Fruit fly (Drosophila melanogaster) whole organism, embryonic: ENCODE results near the gene CG10738.
A peak's percentile ranks its signal among the peaks of the same experiment; 100 is the strongest.

Source experiments
- BEAF-32 ChIP-seq: fragments of 200-800 bp; sonication (Bioruptor generic); optimal IDR thresholded peaks from 3 replicates; lab custom pipeline; 2017; ENCODE audit warnings: missing biosample characterization, missing genetic modification characterization, mild to moderate bottlenecking, moderate library complexity, missing genetic modification reagents
- CG11093 ChIP-seq: fragments of 200-800 bp; sonication (Bioruptor generic); IDR thresholded peaks from 3 replicates; pipeline ENCODE4 v1.3.6; 2022; ENCODE audit warnings: missing biosample characterization, missing genetic modification characterization
- CG12744 ChIP-seq: fragments of 200-800 bp; sonication (Bioruptor generic); optimal IDR thresholded peaks from 2 replicates; lab custom pipeline; 2016; ENCODE audit warnings: missing biosample characterization, missing genetic modification characterization
- CG14050 ChIP-seq: fragments of 200-800 bp; sonication (Bioruptor generic); IDR thresholded peaks from 3 replicates; pipeline ENCODE4 v1.3.6; 2022; ENCODE audit warnings: missing biosample characterization, missing genetic modification characterization
- CG14667 ChIP-seq: fragments of 200-800 bp; sonication (Bioruptor generic); IDR thresholded peaks from 2 replicates; pipeline ENCODE4 v1.3.6; 2022; ENCODE audit warnings: missing biosample characterization, missing genetic modification characterization
- CG14965 ChIP-seq: fragments of 200-800 bp; sonication (Bioruptor generic); optimal IDR thresholded peaks from 2 replicates; lab custom pipeline; 2016; ENCODE audit warnings: missing biosample characterization, missing genetic modification characterization, borderline replicate concordance
- CG18262 ChIP-seq: fragments of 200-800 bp; optimal IDR thresholded peaks from 3 replicates; lab custom pipeline; 2019; ENCODE audit warnings: missing biosample characterization, mild to moderate bottlenecking, missing genetic modification characterization, moderate library complexity
- CG32772 ChIP-seq: fragments of 200-800 bp; sonication (Bioruptor generic); IDR thresholded peaks from 2 replicates; pipeline ENCODE4 v1.3.6; 2022; ENCODE audit warnings: missing biosample characterization, missing genetic modification characterization
- CG34376 ChIP-seq: fragments of 200-800 bp; sonication (Bioruptor generic); optimal IDR thresholded peaks from 2 replicates; lab custom pipeline; 2018; ENCODE audit warnings: missing biosample characterization, mild to moderate bottlenecking, missing genetic modification characterization
- CG4617 ChIP-seq: fragments of 200-800 bp; sonication (Bioruptor generic); optimal IDR thresholded peaks from 3 replicates; lab custom pipeline; 2016; ENCODE audit warnings: missing biosample characterization, missing genetic modification characterization, borderline replicate concordance
- CG4820 ChIP-seq: fragments of 200-800 bp; sonication (Bioruptor generic); optimal IDR thresholded peaks from 3 replicates; lab custom pipeline; 2016; ENCODE audit warnings: missing biosample characterization, missing genetic modification characterization
- CG8290 ChIP-seq, 3 experiments: fragments of 200-800 bp; sonication (Bioruptor generic); optimal IDR thresholded peaks; 2 replicates each; lab custom pipeline; 2016 to 2019; ENCODE audit warnings: missing biosample characterization in 3 of 3, missing genetic modification characterization in 3 of 3, mild to moderate bottlenecking in 2 of 3, moderate library complexity in 1 of 3
- CG9437 ChIP-seq: fragments of 200-800 bp; sonication (Bioruptor generic); optimal IDR thresholded peaks from 2 replicates; lab custom pipeline; 2018; ENCODE audit warnings: missing biosample characterization, mild to moderate bottlenecking, missing genetic modification characterization
- CG9817 ChIP-seq: fragments of 200-800 bp; sonication (Bioruptor generic); optimal IDR thresholded peaks from 2 replicates; lab custom pipeline; 2018; ENCODE audit warnings: missing biosample characterization, mild to moderate bottlenecking, missing genetic modification characterization, moderate library complexity
- CkIIα-i1 ChIP-seq: fragments of 200-800 bp; sonication (Bioruptor generic); IDR thresholded peaks from 2 replicates; pipeline ENCODE4 v1.3.6; 2022; ENCODE audit warnings: missing biosample characterization, missing genetic modification characterization
- D ChIP-seq, 2 experiments: fragments of 200-800 bp in 1 of 2; fragments of >200 bp in 1 of 2; sonication (Bioruptor generic) in 1 of 2; optimal IDR thresholded peaks; 2 replicates in 1 of 2; 3 replicates in 1 of 2; lab custom pipeline; 2017; ENCODE audit warnings: mild to moderate bottlenecking in 1 of 2, missing biosample characterization in 1 of 2, missing genetic modification characterization in 1 of 2, missing genetic modification reagents in 1 of 2
- Deaf1 ChIP-seq: fragments of 200-800 bp; optimal IDR thresholded peaks from 3 replicates; lab custom pipeline; 2019; ENCODE audit warnings: missing biosample characterization, mild to moderate bottlenecking, missing genetic modification characterization, moderate library complexity
- Dfd ChIP-seq, 2 experiments: fragments of >200 bp; optimal IDR thresholded peaks; 2 replicates each; lab custom pipeline; 2017; ENCODE audit warnings: missing biosample characterization in 2 of 2, missing genetic modification characterization in 2 of 2
- Elba2 ChIP-seq: fragments of 200-800 bp; sonication (Bioruptor generic); optimal IDR thresholded peaks from 3 replicates; lab custom pipeline; 2016; ENCODE audit warnings: missing biosample characterization, missing genetic modification characterization
- Hr51 ChIP-seq, 2 experiments: fragments of 200-800 bp; sonication (Bioruptor generic); optimal IDR thresholded peaks; 2 replicates in 1 of 2; 3 replicates in 1 of 2; lab custom pipeline; 2016 to 2018; ENCODE audit warnings: missing biosample characterization in 2 of 2, missing genetic modification characterization in 2 of 2, mild to moderate bottlenecking in 1 of 2, moderate library complexity in 1 of 2
- Sin3A ChIP-seq: fragments of >200 bp; optimal IDR thresholded peaks from 2 replicates; lab custom pipeline; 2018
- Xrp1 ChIP-seq: fragments of 200-800 bp; sonication (Bioruptor generic); IDR thresholded peaks from 2 replicates; pipeline ENCODE4 v1.3.6; 2022; ENCODE audit warnings: missing biosample characterization, missing genetic modification characterization
- az2 ChIP-seq: fragments of 200-800 bp; sonication (Bioruptor generic); optimal IDR thresholded peaks from 3 replicates; lab custom pipeline; 2016; ENCODE audit warnings: missing biosample characterization, missing genetic modification characterization
- bbx ChIP-seq: fragments of 200-800 bp; sonication (Bioruptor generic); IDR thresholded peaks from 2 replicates; pipeline ENCODE4 v1.3.6; 2022; ENCODE audit warnings: missing biosample characterization, missing genetic modification characterization; ENCODE audit not compliant: partially characterized antibody
- cg ChIP-seq: fragments of 200-800 bp; sonication (Bioruptor generic); optimal IDR thresholded peaks from 3 replicates; lab custom pipeline; 2019; ENCODE audit warnings: missing biosample characterization, mild to moderate bottlenecking, missing genetic modification characterization, moderate library complexity
- dimm ChIP-seq: fragments of 200-800 bp; sonication (Bioruptor generic); IDR thresholded peaks from 2 replicates; pipeline ENCODE4 v1.3.6; 2022; ENCODE audit warnings: missing biosample characterization, missing genetic modification characterization
- dpn ChIP-seq, 2 experiments: fragments of 200-800 bp; sonication (Bioruptor generic); optimal IDR thresholded peaks; 3 replicates each; lab custom pipeline; 2016; ENCODE audit warnings: missing biosample characterization in 2 of 2, missing genetic modification characterization in 2 of 2
- emc ChIP-seq: fragments of 200-800 bp; sonication (Bioruptor generic); optimal IDR thresholded peaks from 2 replicates; lab custom pipeline; 2016; ENCODE audit warnings: missing biosample characterization, missing genetic modification characterization
- ewg ChIP-seq: fragments of 200-800 bp; sonication (Bioruptor generic); optimal IDR thresholded peaks from 3 replicates; lab custom pipeline; 2017; ENCODE audit warnings: mild to moderate bottlenecking, missing biosample characterization, missing genetic modification reagents, missing genetic modification characterization
- gcm ChIP-seq: fragments of 200-800 bp; sonication (Bioruptor generic); optimal IDR thresholded peaks from 2 replicates; lab custom pipeline; 2019; ENCODE audit warnings: missing biosample characterization, mild to moderate bottlenecking, missing genetic modification characterization, moderate library complexity
- gsb-n ChIP-seq: fragments of 200-800 bp; sonication (Bioruptor generic); optimal IDR thresholded peaks from 3 replicates; lab custom pipeline; 2018; ENCODE audit warnings: missing biosample characterization, mild to moderate bottlenecking, missing genetic modification characterization
- hb ChIP-seq: fragments of 200-800 bp; sonication (Bioruptor generic); IDR thresholded peaks from 3 replicates; pipeline ENCODE4 v1.3.6; 2022; ENCODE audit warnings: missing biosample characterization, missing genetic modification characterization; ENCODE audit not compliant: partially characterized antibody
- her ChIP-seq: fragments of 200-800 bp; sonication (Bioruptor generic); optimal IDR thresholded peaks from 2 replicates; lab custom pipeline; 2016; ENCODE audit warnings: missing biosample characterization, missing genetic modification characterization
- hkb ChIP-seq, 2 experiments: fragments of 200-800 bp in 1 of 2; fragments of >200 bp in 1 of 2; sonication (Bioruptor generic) in 1 of 2; IDR thresholded peaks in 1 of 2; optimal IDR thresholded peaks in 1 of 2; 2 replicates each; pipeline versions ENCODE4 v1.3.6 to Lab custom; 2017 to 2022; ENCODE audit warnings: missing biosample characterization in 1 of 2, missing genetic modification characterization in 1 of 2
- kni ChIP-seq: fragments of 200-800 bp; sonication (Bioruptor generic); optimal IDR thresholded peaks from 3 replicates; lab custom pipeline; 2017; ENCODE audit warnings: mild to moderate bottlenecking, missing biosample characterization, missing genetic modification reagents, missing genetic modification characterization
- mam ChIP-seq: fragments of 200-800 bp; sonication (Bioruptor generic); optimal IDR thresholded peaks from 3 replicates; lab custom pipeline; 2016; ENCODE audit warnings: missing biosample characterization, missing genetic modification characterization
- org-1 ChIP-seq: fragments of 200-800 bp; sonication (Bioruptor generic); optimal IDR thresholded peaks from 2 replicates; lab custom pipeline; 2017; ENCODE audit warnings: missing biosample characterization, missing genetic modification characterization
- pzg ChIP-seq: fragments of 200-800 bp; sonication (Bioruptor generic); optimal IDR thresholded peaks from 3 replicates; lab custom pipeline; 2018; ENCODE audit warnings: missing biosample characterization, mild to moderate bottlenecking, missing genetic modification characterization, moderate library complexity
- repo ChIP-seq: fragments of 200-800 bp; sonication (Bioruptor generic); optimal IDR thresholded peaks from 2 replicates; lab custom pipeline; 2016; ENCODE audit warnings: missing biosample characterization, missing genetic modification characterization
- sd ChIP-seq: fragments of 200-800 bp; sonication (Bioruptor generic); optimal IDR thresholded peaks from 3 replicates; lab custom pipeline; 2018; ENCODE audit warnings: missing biosample characterization, mild to moderate bottlenecking, missing genetic modification characterization, moderate library complexity
- stc ChIP-seq: fragments of 200-800 bp; sonication (Bioruptor generic); IDR thresholded peaks from 2 replicates; pipeline ENCODE4 v1.3.6; 2022; ENCODE audit warnings: missing biosample characterization, missing genetic modification characterization
- stwl ChIP-seq: fragments of 200-800 bp; sonication (Bioruptor generic); optimal IDR thresholded peaks from 3 replicates; lab custom pipeline; 2018; ENCODE audit warnings: missing biosample characterization, mild to moderate bottlenecking, missing genetic modification characterization, moderate library complexity
- tgo ChIP-seq: fragments of 200-800 bp; sonication (Bioruptor generic); IDR thresholded peaks from 3 replicates; pipeline ENCODE4 v1.3.6; 2022; ENCODE audit warnings: missing biosample characterization, missing genetic modification characterization
- tll ChIP-seq, 2 experiments: fragments of 200-800 bp in 1 of 2; fragments of >200 bp in 1 of 2; sonication (Bioruptor generic) in 1 of 2; optimal IDR thresholded peaks; 2 replicates each; lab custom pipeline; 2017 to 2019; ENCODE audit warnings: missing biosample characterization in 2 of 2, missing genetic modification characterization in 2 of 2, mild to moderate bottlenecking in 1 of 2, moderate library complexity in 1 of 2
- vfl ChIP-seq: fragments of 200-800 bp; sonication (Bioruptor generic); optimal IDR thresholded peaks from 2 replicates; lab custom pipeline; 2016; ENCODE audit warnings: missing biosample characterization, missing genetic modification characterization
- zfh1 ChIP-seq: fragments of 200-800 bp; sonication (Bioruptor generic); IDR thresholded peaks from 3 replicates; pipeline ENCODE4 v1.3.6; 2022; ENCODE audit warnings: missing biosample characterization, missing genetic modification characterization

CG10738 gene

DNA sequence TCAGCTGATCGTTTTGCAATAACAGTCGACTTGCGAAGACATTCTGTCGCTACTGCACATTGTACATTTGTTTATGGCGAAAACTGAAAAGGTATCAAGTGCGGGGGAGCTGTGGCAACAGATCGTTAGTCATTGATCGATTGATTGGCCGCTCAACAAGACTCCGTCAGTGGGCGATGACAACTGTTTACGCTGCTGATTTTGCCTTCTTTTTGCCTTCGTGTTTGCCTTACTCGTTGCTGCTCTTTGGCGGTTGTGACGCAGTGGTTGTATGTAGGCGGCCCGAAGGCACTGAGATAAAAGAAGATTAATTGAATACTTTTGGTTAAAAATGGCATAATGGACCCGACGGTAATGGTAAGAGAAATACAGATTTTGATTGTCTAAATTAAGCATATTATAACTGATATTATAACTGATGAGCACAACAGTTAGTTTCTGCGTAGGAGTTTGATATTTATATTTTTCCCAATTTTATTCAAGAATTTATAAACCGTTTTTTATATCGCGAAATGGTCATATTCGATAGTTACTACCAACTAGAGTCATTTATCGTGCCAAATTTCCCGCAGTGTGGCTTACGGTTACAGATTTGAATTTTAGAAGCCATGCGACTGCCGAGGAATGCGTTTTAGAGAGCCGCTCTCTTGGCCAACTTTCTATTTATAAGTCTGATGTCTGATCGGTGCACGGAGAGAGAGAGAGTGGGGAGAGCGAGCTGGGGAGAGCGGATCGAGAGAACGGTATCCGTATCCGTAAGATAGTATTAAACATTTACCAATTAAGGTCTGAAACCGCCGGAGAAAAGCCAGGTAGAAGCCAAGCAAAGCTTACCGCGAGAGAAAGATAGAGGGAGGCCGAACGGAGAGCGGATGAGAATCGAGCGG is 26.2 kb downstream of the CG10738 start (continued):
- TF ChIP-seq hb (GFP tag; lab: Robert Waterston, UW) (no peak), Deaf1 (tag; lab: Kevin White, UChicago) (peak; percentile 74), gsb-n (tag; lab: Kevin White, UChicago) (peak; percentile 82), CG32772 (GFP tag; lab: Robert Waterston, UW) (peak; percentile 86), vfl (GFP tag; lab: Kevin White, UChicago) (peak; percentile 51), Sin3A (lab: Kevin White, UChicago) (no peak), CG12744 (peak; percentile 48), tgo (GFP tag; lab: Robert Waterston, UW) (peak; percentile 89), kni (GFP tag; lab: Kevin White, UChicago) (peak; percentile 82), stwl (tag; lab: Kevin White, UChicago) (no peak), her (GFP tag; lab: Kevin White, UChicago) (no peak), D (optimal IDR thresholded peaks at IDR 0.05; lab: Kevin White, UChicago) (no peak), D (GFP tag; optimal IDR thresholded peaks at IDR 0.05; lab: Kevin White, UChicago) (peak; percentile 92), pzg (GFP tag; lab: Kevin White, UChicago) (no peak), dimm (GFP tag; lab: Robert Waterston, UW) (peak; percentile 35; the same call in 1 of the 2 replicates), BEAF-32 (GFP tag; lab: Kevin White, UChicago) (no peak), CG11093 (GFP tag; lab: Robert Waterston, UW) (peak; percentile 62; the same call in 2 of the 3 replicates), CG14667 (GFP tag; lab: Robert Waterston, UW) (peak; percentile 66), CG14050 (peak; percentile 75), hkb (optimal IDR thresholded peaks at IDR 0.05; lab: Kevin White, UChicago) (no peak), hkb (GFP tag; IDR thresholded peaks at IDR 0.05; lab: Robert Waterston, UW) (peak; percentile 90), CG8290 (GFP tag; optimal IDR thresholded peaks at IDR 0.05; lab: Kevin White, UChicago) (peak; percentile 55), CG8290 (tag; optimal IDR thresholded peaks at IDR 0.05; lab: Kevin White, UChicago) (peak in 1 of 2 experiments; percentile 53), dpn (GFP tag; optimal IDR thresholded peaks at IDR 0.05; lab: Kevin White, UChicago) (peak; percentile 72 to 88), CG9817 (tag; lab: Kevin White, UChicago) (peak; percentile 81), org-1 (GFP tag; lab: Kevin White, UChicago) (peak; percentile 90), CG14965 (no peak), emc (peak; percentile 63), Hr51 (GFP tag; optimal IDR thresholded peaks at IDR 0.05; lab: Kevin White, UChicago) (peak; percentile 57 to 95), az2 (GFP tag; lab: Kevin White, UChicago) (peak; percentile 90), stc (GFP tag; lab: Robert Waterston, UW) (peak; percentile 82), gcm (GFP tag; lab: Kevin White, UChicago) (peak; percentile 84), ewg (GFP tag; lab: Kevin White, UChicago) (peak; percentile 87), mam (GFP tag; lab: Kevin White, UChicago) (peak; percentile 61), CG4617 (GFP tag; lab: Kevin White, UChicago) (peak; percentile 60), zfh1 (GFP tag; lab: Robert Waterston, UW) (peak; percentile 77), CG34376 (GFP tag; lab: Kevin White, UChicago) (no peak), sd (tag; lab: Kevin White, UChicago) (peak; percentile 99), cg (no peak), Xrp1 (GFP tag; lab: Robert Waterston, UW) (peak; percentile 85), CG4820 (GFP tag; lab: Kevin White, UChicago) (peak; percentile 90), tll (GFP tag; optimal IDR thresholded peaks at IDR 0.05; lab: Kevin White, UChicago) (no peak), CG9437 (GFP tag; lab: Kevin White, UChicago) (peak; percentile 89), CG18262 (tag; lab: Kevin White, UChicago) (peak; percentile 94), repo (peak; percentile 68), bbx (GFP tag; lab: Robert Waterston, UW) (no peak), Dfd (GFP tag; optimal IDR thresholded peaks at IDR 0.05; lab: Kevin White, UChicago) (no peak), CkIIα-i1 (GFP tag; lab: Robert Waterston, UW) (no peak), Elba2 (GFP tag; lab: Kevin White, UChicago) (no peak)
